Fruit fly (Drosophila melanogaster) whole organism, embryonic: ENCODE measurements around the gene cv-c.
A peak's percentile ranks its signal among the peaks of the same experiment; 100 is the strongest.

Experiments used
- Ada2b ChIP-seq: fragments of 200-800 bp; sonication (Bioruptor generic); IDR thresholded peaks from 2 replicates; pipeline ENCODE4 v1.3.6; 2022; ENCODE audit warnings: missing biosample characterization, missing genetic modification characterization
- Bdp1 ChIP-seq: fragments of 200-800 bp; sonication (Bioruptor generic); optimal IDR thresholded peaks from 3 replicates; lab custom pipeline; 2016; ENCODE audit warnings: missing biosample characterization, missing genetic modification characterization
- CG1024 ChIP-seq: fragments of 200-800 bp; sonication (Bioruptor generic); IDR thresholded peaks from 2 replicates; pipeline ENCODE4 v1.3.6; 2022; ENCODE audit warnings: missing biosample characterization, missing genetic modification characterization
- CG11504 ChIP-seq: fragments of 200-800 bp; sonication (Bioruptor generic); optimal IDR thresholded peaks from 3 replicates; lab custom pipeline; 2019; ENCODE audit warnings: missing biosample characterization, mild to moderate bottlenecking, missing genetic modification characterization, moderate library complexity
- CG11696 ChIP-seq: fragments of 200-800 bp; sonication (Bioruptor generic); IDR thresholded peaks from 2 replicates; pipeline ENCODE4 v1.3.6; 2022; ENCODE audit warnings: missing biosample characterization, missing genetic modification characterization
- CG12659 ChIP-seq: fragments of 200-800 bp; sonication (Bioruptor generic); optimal IDR thresholded peaks from 3 replicates; lab custom pipeline; 2017; ENCODE audit warnings: mild to moderate bottlenecking, missing biosample characterization, missing genetic modification reagents, missing genetic modification characterization
- CG13287 ChIP-seq: fragments of 200-800 bp; sonication (Bioruptor generic); IDR thresholded peaks from 2 replicates; pipeline ENCODE4 v1.3.6; 2022; ENCODE audit warnings: missing biosample characterization, missing genetic modification characterization; ENCODE audit not compliant: partially characterized antibody
- CG14014 ChIP-seq: fragments of 200-800 bp; sonication (Bioruptor generic); IDR thresholded peaks from 2 replicates; pipeline ENCODE4 v1.3.6; 2022; ENCODE audit warnings: missing biosample characterization, missing genetic modification characterization
- CG2712 ChIP-seq: fragments of 200-800 bp; optimal IDR thresholded peaks from 3 replicates; lab custom pipeline; 2019; ENCODE audit warnings: missing biosample characterization, mild to moderate bottlenecking, missing genetic modification characterization, moderate library complexity
- CG30403 ChIP-seq: fragments of 200-800 bp; sonication (Bioruptor generic); optimal IDR thresholded peaks from 3 replicates; lab custom pipeline; 2016; ENCODE audit warnings: missing biosample characterization, missing genetic modification characterization
- CG32772 ChIP-seq: fragments of 200-800 bp; sonication (Bioruptor generic); IDR thresholded peaks from 2 replicates; pipeline ENCODE4 v1.3.6; 2022; ENCODE audit warnings: missing biosample characterization, missing genetic modification characterization
- CG33213 ChIP-seq: fragments of 200-800 bp; sonication (Bioruptor generic); optimal IDR thresholded peaks from 3 replicates; lab custom pipeline; 2016; ENCODE audit warnings: missing biosample characterization, missing genetic modification characterization
- CG34422 ChIP-seq: fragments of 200-800 bp; sonication (Bioruptor generic); IDR thresholded peaks from 3 replicates; pipeline ENCODE4 v1.3.6; 2022; ENCODE audit warnings: missing biosample characterization, missing genetic modification characterization
- CG4424 ChIP-seq: fragments of 200-800 bp; sonication (Bioruptor generic); optimal IDR thresholded peaks from 3 replicates; lab custom pipeline; 2016; ENCODE audit warnings: missing biosample characterization, missing genetic modification characterization
- CG7963 ChIP-seq: fragments of 200-800 bp; sonication (Bioruptor generic); IDR thresholded peaks from 3 replicates; pipeline ENCODE4 v1.3.6; 2022; ENCODE audit warnings: missing biosample characterization, missing genetic modification characterization; ENCODE audit not compliant: partially characterized antibody
- CG8924 ChIP-seq: fragments of 200-800 bp; optimal IDR thresholded peaks from 3 replicates; lab custom pipeline; 2019; ENCODE audit warnings: missing biosample characterization, mild to moderate bottlenecking, missing genetic modification characterization, moderate library complexity
- Doc2 ChIP-seq: fragments of 200-800 bp; sonication (Bioruptor generic); IDR thresholded peaks from 2 replicates; pipeline ENCODE4 v1.3.6; 2022; ENCODE audit warnings: missing biosample characterization, missing genetic modification characterization
- Doc3 ChIP-seq: fragments of 200-800 bp; sonication (Bioruptor generic); IDR thresholded peaks from 3 replicates; pipeline ENCODE4 v1.3.6; 2022; ENCODE audit warnings: missing biosample characterization, missing genetic modification characterization; ENCODE audit not compliant: partially characterized antibody
- Ets65A ChIP-seq: fragments of 200-800 bp; sonication (Bioruptor generic); peaks from one replicate; lab custom pipeline; 2016; ENCODE audit warnings: missing biosample characterization, missing genetic modification characterization
- Hand ChIP-seq: fragments of 200-800 bp; sonication (Bioruptor generic); optimal IDR thresholded peaks from 2 replicates; lab custom pipeline; 2017; ENCODE audit warnings: mild to moderate bottlenecking, missing biosample characterization, missing genetic modification reagents, missing genetic modification characterization
- Kr ChIP-seq: fragments of 200-800 bp; sonication (Bioruptor generic); optimal IDR thresholded peaks from 2 replicates; lab custom pipeline; 2017; ENCODE audit warnings: missing biosample characterization, mild to moderate bottlenecking, missing genetic modification characterization
- Med ChIP-seq: fragments of 200-800 bp; sonication (Bioruptor generic); peaks from one replicate; lab custom pipeline; 2016; ENCODE audit warnings: missing biosample characterization, missing genetic modification characterization, mild to moderate bottlenecking, inconsistent platforms, moderate library complexity
- Meics ChIP-seq: fragments of 200-800 bp; sonication (Bioruptor generic); optimal IDR thresholded peaks from 2 replicates; lab custom pipeline; 2017; ENCODE audit warnings: missing biosample characterization, mild to moderate bottlenecking, missing genetic modification characterization
- NFAT ChIP-seq: fragments of 200-800 bp; sonication (Bioruptor generic); IDR thresholded peaks from 2 replicates; pipeline ENCODE4 v1.3.6; 2022; ENCODE audit warnings: missing biosample characterization, missing genetic modification characterization
- NfI ChIP-seq: fragments of 200-800 bp; sonication (Bioruptor generic); optimal IDR thresholded peaks from 3 replicates; lab custom pipeline; 2018; ENCODE audit warnings: missing biosample characterization, mild to moderate bottlenecking, missing genetic modification characterization, moderate library complexity
- Oli ChIP-seq: fragments of 200-800 bp; sonication (Bioruptor generic); optimal IDR thresholded peaks from 2 replicates; lab custom pipeline; 2018; ENCODE audit warnings: missing biosample characterization, mild to moderate bottlenecking, missing genetic modification characterization, moderate library complexity
- Rfx ChIP-seq: fragments of 200-800 bp; sonication (Bioruptor generic); IDR thresholded peaks from 2 replicates; pipeline ENCODE4 v1.3.6; 2022; ENCODE audit warnings: missing biosample characterization, missing genetic modification characterization
- ap ChIP-seq: fragments of 200-800 bp; sonication (Bioruptor generic); IDR thresholded peaks from 2 replicates; pipeline ENCODE4 v1.3.6; 2022; ENCODE audit warnings: missing biosample characterization, missing genetic modification characterization
- ato ChIP-seq: fragments of 200-800 bp; sonication (Bioruptor generic); IDR thresholded peaks from 2 replicates; pipeline ENCODE4 v1.3.6; 2022; ENCODE audit warnings: missing biosample characterization, missing genetic modification characterization; ENCODE audit not compliant: partially characterized antibody
- az2 ChIP-seq: fragments of 200-800 bp; sonication (Bioruptor generic); optimal IDR thresholded peaks from 3 replicates; lab custom pipeline; 2016; ENCODE audit warnings: missing biosample characterization, missing genetic modification characterization
- btn ChIP-seq: fragments of 200-800 bp; sonication (Bioruptor generic); optimal IDR thresholded peaks from 2 replicates; lab custom pipeline; 2016; ENCODE audit warnings: missing biosample characterization, missing genetic modification characterization
- cad ChIP-seq: fragments of >200 bp; optimal IDR thresholded peaks from 2 replicates; lab custom pipeline; 2017; ENCODE audit warnings: missing biosample characterization, missing genetic modification characterization
- chinmo ChIP-seq: fragments of 200-800 bp; sonication (Bioruptor generic); IDR thresholded peaks from 4 replicates; pipeline ENCODE4 v1.3.6; 2022; ENCODE audit warnings: missing biosample characterization, missing genetic modification characterization; ENCODE audit not compliant: partially characterized antibody
- chn ChIP-seq: fragments of 200-800 bp; sonication (Bioruptor generic); optimal IDR thresholded peaks from 2 replicates; lab custom pipeline; 2016; ENCODE audit warnings: missing biosample characterization, missing genetic modification characterization
- crp ChIP-seq, 2 experiments: fragments of 200-800 bp; sonication (Bioruptor generic); optimal IDR thresholded peaks; 2 replicates in 1 of 2; 3 replicates in 1 of 2; lab custom pipeline; 2017; ENCODE audit warnings: missing biosample characterization in 2 of 2, missing genetic modification characterization in 2 of 2, mild to moderate bottlenecking in 1 of 2, moderate library complexity in 1 of 2
- exex ChIP-seq: fragments of 200-800 bp; sonication (Bioruptor generic); optimal IDR thresholded peaks from 4 replicates; lab custom pipeline; 2018; ENCODE audit warnings: missing biosample characterization, mild to moderate bottlenecking, missing genetic modification characterization, moderate library complexity
- fd102C ChIP-seq: fragments of 200-800 bp; sonication (Bioruptor generic); optimal IDR thresholded peaks from 2 replicates; lab custom pipeline; 2018; ENCODE audit warnings: missing biosample characterization, mild to moderate bottlenecking, missing genetic modification characterization, moderate library complexity
- ftz-f1 ChIP-seq: fragments of 200-800 bp; sonication (Bioruptor generic); optimal IDR thresholded peaks from 2 replicates; lab custom pipeline; 2016; ENCODE audit warnings: missing biosample characterization, missing genetic modification characterization
- fu2 ChIP-seq: fragments of 200-800 bp; sonication (Bioruptor generic); optimal IDR thresholded peaks from 2 replicates; lab custom pipeline; 2016; ENCODE audit warnings: missing biosample characterization, missing genetic modification characterization
- grau ChIP-seq: fragments of 200-800 bp; optimal IDR thresholded peaks from 3 replicates; lab custom pipeline; 2019; ENCODE audit warnings: missing biosample characterization, mild to moderate bottlenecking, missing genetic modification characterization, moderate library complexity
- gro ChIP-seq: fragments of 200-800 bp; sonication (Bioruptor generic); optimal IDR thresholded peaks from 2 replicates; lab custom pipeline; 2016; ENCODE audit warnings: missing biosample characterization, missing genetic modification characterization
- ham ChIP-seq: fragments of 200-800 bp; sonication (Bioruptor generic); IDR thresholded peaks from 2 replicates; pipeline ENCODE4 v1.3.6; 2022; ENCODE audit warnings: missing biosample characterization, missing genetic modification characterization
- hb ChIP-seq: fragments of 200-800 bp; sonication (Bioruptor generic); IDR thresholded peaks from 3 replicates; pipeline ENCODE4 v1.3.6; 2022; ENCODE audit warnings: missing biosample characterization, missing genetic modification characterization; ENCODE audit not compliant: partially characterized antibody
- nerfin-1 ChIP-seq: fragments of 200-800 bp; sonication (Bioruptor generic); optimal IDR thresholded peaks from 3 replicates; lab custom pipeline; 2019; ENCODE audit warnings: missing biosample characterization, mild to moderate bottlenecking, missing genetic modification characterization, moderate library complexity
- odd ChIP-seq: fragments of 200-800 bp; sonication (Bioruptor generic); optimal IDR thresholded peaks from 2 replicates; lab custom pipeline; 2017; ENCODE audit warnings: missing biosample characterization, mild to moderate bottlenecking, missing genetic modification characterization
- pfk ChIP-seq: fragments of 200-800 bp; sonication (Bioruptor generic); optimal IDR thresholded peaks from 2 replicates; lab custom pipeline; 2018; ENCODE audit warnings: missing biosample characterization, mild to moderate bottlenecking, missing genetic modification characterization, moderate library complexity
- pnt ChIP-seq: fragments of 200-800 bp; sonication (Bioruptor generic); optimal IDR thresholded peaks from 3 replicates; lab custom pipeline; 2016; ENCODE audit warnings: missing biosample characterization, missing genetic modification characterization
- sd ChIP-seq: fragments of 200-800 bp; sonication (Bioruptor generic); optimal IDR thresholded peaks from 3 replicates; lab custom pipeline; 2018; ENCODE audit warnings: missing biosample characterization, mild to moderate bottlenecking, missing genetic modification characterization, moderate library complexity
- shn ChIP-seq: fragments of 200-800 bp; sonication (Bioruptor generic); optimal IDR thresholded peaks from 3 replicates; lab custom pipeline; 2016; ENCODE audit warnings: missing biosample characterization, missing genetic modification characterization
- sug ChIP-seq: fragments of 200-800 bp; optimal IDR thresholded peaks from 2 replicates; lab custom pipeline; 2019; ENCODE audit warnings: missing biosample characterization, mild to moderate bottlenecking, missing genetic modification characterization, moderate library complexity
- yki ChIP-seq: fragments of >200 bp; optimal IDR thresholded peaks from 3 replicates; lab custom pipeline; 2018

cv-c gene

dm6 chr3R:14413406-14414043 lies 68.0 kb downstream of the cv-c start (continued):
- TF ChIP-seq Doc2 (GFP tag; lab: Robert Waterston, UW), result no peak
- peak; percentile 45 for TF ChIP-seq NfI
- peak; percentile 65 for TF ChIP-seq CG32772 (GFP tag; lab: Robert Waterston, UW)
- no peak for TF ChIP-seq Hand (GFP tag; lab: Kevin White, UChicago)
- TF ChIP-seq crp (GFP tag; optimal IDR thresholded peaks at IDR 0.05; lab: Kevin White, UChicago), result no peak
- no peak for TF ChIP-seq CG7963 (GFP tag; lab: Robert Waterston, UW)
- TF ChIP-seq Doc3 (GFP tag; lab: Robert Waterston, UW), result no peak
- TF ChIP-seq CG1024 (GFP tag; lab: Robert Waterston, UW), result peak; percentile 73
- TF ChIP-seq pnt, result peak; percentile 32
- TF ChIP-seq Ada2b (GFP tag; lab: Robert Waterston, UW), result peak; percentile 66; the same call in 1 of the 2 replicates
- no peak for TF ChIP-seq CG13287 (GFP tag; lab: Robert Waterston, UW)
- peak; percentile 68; the same call in 1 of the 3 replicates for TF ChIP-seq CG34422 (GFP tag; lab: Robert Waterston, UW)
- no peak for TF ChIP-seq cad (GFP tag; lab: Kevin White, UChicago)
- peak; percentile 71 for TF ChIP-seq ap (GFP tag; lab: Robert Waterston, UW)
- no peak for TF ChIP-seq exex
- no peak for TF ChIP-seq sd (tag; lab: Kevin White, UChicago)
- TF ChIP-seq Meics (GFP tag; lab: Kevin White, UChicago), result no peak
- TF ChIP-seq CG12659 (GFP tag; lab: Kevin White, UChicago), result peak; percentile 28
- TF ChIP-seq Rfx (GFP tag; lab: Robert Waterston, UW), result no peak
- peak; percentile 92 for TF ChIP-seq Ets65A
- TF ChIP-seq CG8924, result peak; percentile 17
- TF ChIP-seq az2 (GFP tag; lab: Kevin White, UChicago), result peak; percentile 74
- TF ChIP-seq ato (GFP tag; lab: Robert Waterston, UW), result no peak
- peak; percentile 57 for TF ChIP-seq btn (GFP tag; lab: Kevin White, UChicago)
- TF ChIP-seq CG2712 (tag; lab: Kevin White, UChicago), result peak; percentile 73
- TF ChIP-seq Bdp1 (GFP tag; lab: Kevin White, UChicago), result no peak
- TF ChIP-seq gro (GFP tag; lab: Kevin White, UChicago), result no peak
- TF ChIP-seq Oli, result peak; percentile 49
- no peak for TF ChIP-seq sug
- TF ChIP-seq NFAT, result no peak
- peak; percentile 58 for TF ChIP-seq CG4424 (GFP tag; lab: Kevin White, UChicago)
- peak; percentile 30 for TF ChIP-seq shn (GFP tag; lab: Kevin White, UChicago)
- no peak for TF ChIP-seq odd (GFP tag; lab: Kevin White, UChicago)
- TF ChIP-seq CG11504 (tag; lab: Kevin White, UChicago), result peak; percentile 68
- no peak for TF ChIP-seq pfk (GFP tag; lab: Kevin White, UChicago)
- no peak for TF ChIP-seq ham (GFP tag; lab: Robert Waterston, UW)
- TF ChIP-seq yki (lab: Kevin White, UChicago), result no peak
- peak; percentile 92 for TF ChIP-seq Med
- TF ChIP-seq grau (tag; lab: Kevin White, UChicago), result peak; percentile 38
- no peak for TF ChIP-seq nerfin-1 (tag; lab: Kevin White, UChicago)
- no peak for TF ChIP-seq chinmo
- no peak for TF ChIP-seq fd102C (GFP tag; lab: Kevin White, UChicago)
- TF ChIP-seq CG33213 (GFP tag; lab: Kevin White, UChicago), result no peak
- no peak for TF ChIP-seq fu2 (GFP tag; lab: Kevin White, UChicago)
- no peak for TF ChIP-seq ftz-f1 (GFP tag; lab: Kevin White, UChicago)
- peak; percentile 60 for TF ChIP-seq CG30403 (GFP tag; lab: Kevin White, UChicago)
- TF ChIP-seq CG11696 (GFP tag; lab: Robert Waterston, UW), result peak; percentile 43; the same call in 1 of the 2 replicates
- TF ChIP-seq Kr (GFP tag; lab: Kevin White, UChicago), result no peak
- no peak for TF ChIP-seq CG14014 (GFP tag; lab: Robert Waterston, UW)
- TF ChIP-seq chn (GFP tag; lab: Kevin White, UChicago), result peak; percentile 58
- no peak for TF ChIP-seq hb (GFP tag; lab: Robert Waterston, UW)
